Worm (Caenorhabditis elegans) whole organism, L3 larva: ENCODE data around the gene K12H4.5.

Source experiments
- elt-2 ChIP-seq: sonication (generic microtip); optimal IDR thresholded peaks from 2 replicates; lab custom pipeline; 2016; ENCODE audit warnings: missing genetic modification reagents, mild to moderate bottlenecking, missing genetic modification characterization, missing compliant biosample characterization
- nhr-25 ChIP-seq: sonication (generic microtip); optimal IDR thresholded peaks from 2 replicates; lab custom pipeline; 2017; ENCODE audit warnings: missing biosample characterization, missing genetic modification characterization
- snpc-4 ChIP-seq: fragments of 150-350 bp; optimal IDR thresholded peaks from 2 replicates; lab custom pipeline; 2014; ENCODE audit warnings: missing biosample characterization, missing genetic modification characterization
- unc-62 ChIP-seq: fragments of 150-350 bp; sonication (generic microtip); optimal IDR thresholded peaks from 4 replicates; lab custom pipeline; 2014; ENCODE audit warnings: missing biosample characterization, missing genetic modification reagents, missing genetic modification characterization

- TF ChIP-seq elt-2 (tag; lab: Kevin White, UChicago) (no peak), unc-62 (GFP tag; lab: Kevin White, UChicago) (no peak), snpc-4 (tag; lab: Kevin White, UChicago) (no peak), nhr-25 (tag; lab: Kevin White, UChicago) (no peak)
These were observed 47.9 kb upstream of the K12H4.5 start, which contains the start of gene npr-17 for ce11 chrIII:7996353-7996752.
